Worm (Caenorhabditis elegans) whole organism, early embryonic: ENCODE measurements around the gene srg-3.

Experiments
- F13C5.2 ChIP-seq: sonication (generic microtip); optimal IDR thresholded peaks from 2 replicates; lab custom pipeline; 2017; ENCODE audit warnings: mild to moderate bottlenecking, missing genetic modification characterization, inconsistent platforms, missing compliant biosample characterization
- ama-1 ChIP-seq: fragments of 150-350 bp; optimal IDR thresholded peaks from 2 replicates; lab custom pipeline; 2014
- ceh-36 ChIP-seq: sonication (generic microtip); optimal IDR thresholded peaks from 2 replicates; lab custom pipeline; 2016; ENCODE audit warnings: missing genetic modification characterization, inconsistent platforms, missing compliant biosample characterization
- hnd-1 ChIP-seq: sonication (generic microtip); optimal IDR thresholded peaks from 2 replicates; lab custom pipeline; 2016; ENCODE audit warnings: missing genetic modification characterization, missing compliant biosample characterization

ce11 chrIII:6260115-6260514 lies 10.1 kb downstream of the srg-3 start, which contains the start of gene srg-2:
- TF ChIP-seq ceh-36 (tag; lab: Kevin White, UChicago), result no peak
- TF ChIP-seq hnd-1 (tag; lab: Kevin White, UChicago), result no peak
- no peak for TF ChIP-seq ama-1 (lab: Kevin White, UChicago)
- no peak for TF ChIP-seq F13C5.2 (tag; lab: Kevin White, UChicago)
